Fruit fly (Drosophila melanogaster) whole organism, embryonic: ENCODE data around the gene Rab19.

Experiments used
- Aef1 ChIP-seq: fragments of 200-800 bp; sonication (Bioruptor generic); IDR thresholded peaks from 3 replicates; pipeline ENCODE4 v1.3.6; 2022; ENCODE audit warnings: missing biosample characterization, missing genetic modification characterization
- Asciz ChIP-seq: fragments of 200-800 bp; sonication (Bioruptor generic); optimal IDR thresholded peaks from 2 replicates; lab custom pipeline; 2017; ENCODE audit warnings: missing biosample characterization, mild to moderate bottlenecking, missing genetic modification characterization, missing genetic modification reagents
- Blimp-1 ChIP-seq: fragments of 200-800 bp; sonication (Bioruptor generic); optimal IDR thresholded peaks from 3 replicates; lab custom pipeline; 2018; ENCODE audit warnings: missing biosample characterization, missing genetic modification characterization, mild to moderate bottlenecking, moderate library complexity, missing genetic modification reagents
- CG10147 ChIP-seq: fragments of 200-800 bp; sonication (Bioruptor generic); optimal IDR thresholded peaks from 2 replicates; lab custom pipeline; 2019; ENCODE audit warnings: missing biosample characterization, mild to moderate bottlenecking, missing genetic modification characterization, moderate library complexity
- CG10321 ChIP-seq: fragments of 200-800 bp; sonication (Bioruptor generic); IDR thresholded peaks from 2 replicates; pipeline ENCODE4 v1.3.6; 2022; ENCODE audit warnings: missing biosample characterization, missing genetic modification characterization
- CG11696 ChIP-seq: fragments of 200-800 bp; sonication (Bioruptor generic); IDR thresholded peaks from 2 replicates; pipeline ENCODE4 v1.3.6; 2022; ENCODE audit warnings: missing biosample characterization, missing genetic modification characterization
- CG12236 ChIP-seq: fragments of 200-800 bp; sonication (Bioruptor generic); optimal IDR thresholded peaks from 2 replicates; lab custom pipeline; 2016; ENCODE audit warnings: missing biosample characterization, missing genetic modification characterization
- CG13296 ChIP-seq: fragments of 200-800 bp; sonication (Bioruptor generic); optimal IDR thresholded peaks from 3 replicates; lab custom pipeline; 2018; ENCODE audit warnings: missing biosample characterization, mild to moderate bottlenecking, missing genetic modification characterization
- CG13424 ChIP-seq: fragments of 200-800 bp; sonication (Bioruptor generic); optimal IDR thresholded peaks from 2 replicates; lab custom pipeline; 2019; ENCODE audit warnings: missing biosample characterization, mild to moderate bottlenecking, missing genetic modification characterization, moderate library complexity
- CG1603 ChIP-seq: fragments of 200-800 bp; sonication (Bioruptor generic); optimal IDR thresholded peaks from 2 replicates; lab custom pipeline; 2019; ENCODE audit warnings: missing biosample characterization, mild to moderate bottlenecking, missing genetic modification characterization, moderate library complexity
- CG17385 ChIP-seq: fragments of 200-800 bp; sonication (Bioruptor generic); optimal IDR thresholded peaks from 3 replicates; lab custom pipeline; 2018; ENCODE audit warnings: missing biosample characterization, mild to moderate bottlenecking, missing genetic modification characterization
- CG17802 ChIP-seq: fragments of 200-800 bp; sonication (Bioruptor generic); optimal IDR thresholded peaks from 2 replicates; lab custom pipeline; 2018; ENCODE audit warnings: missing biosample characterization, mild to moderate bottlenecking, missing genetic modification characterization, moderate library complexity
- CG1832 ChIP-seq: fragments of 200-800 bp; sonication (Bioruptor generic); optimal IDR thresholded peaks from 2 replicates; lab custom pipeline; 2017; ENCODE audit warnings: missing biosample characterization, mild to moderate bottlenecking, missing genetic modification characterization, inconsistent platforms
- CG18476 ChIP-seq: fragments of 200-800 bp; sonication (Bioruptor generic); optimal IDR thresholded peaks from 2 replicates; lab custom pipeline; 2016; ENCODE audit warnings: missing biosample characterization, mild to moderate bottlenecking, missing genetic modification characterization
- CG2678 ChIP-seq: fragments of 200-800 bp; sonication (Bioruptor generic); optimal IDR thresholded peaks from 3 replicates; lab custom pipeline; 2019; ENCODE audit warnings: missing biosample characterization, mild to moderate bottlenecking, missing genetic modification characterization, moderate library complexity
- CG2875 ChIP-seq: fragments of 200-800 bp; sonication (Bioruptor generic); optimal IDR thresholded peaks from 2 replicates; lab custom pipeline; 2017; ENCODE audit warnings: missing biosample characterization, mild to moderate bottlenecking, missing genetic modification characterization, missing genetic modification reagents
- CG30403 ChIP-seq: fragments of 200-800 bp; sonication (Bioruptor generic); optimal IDR thresholded peaks from 3 replicates; lab custom pipeline; 2016; ENCODE audit warnings: missing biosample characterization, missing genetic modification characterization
- CG3065 ChIP-seq: fragments of 200-800 bp; sonication (Bioruptor generic); optimal IDR thresholded peaks from 2 replicates; lab custom pipeline; 2016; ENCODE audit warnings: missing biosample characterization, missing genetic modification characterization
- CG32772 ChIP-seq: fragments of 200-800 bp; sonication (Bioruptor generic); IDR thresholded peaks from 2 replicates; pipeline ENCODE4 v1.3.6; 2022; ENCODE audit warnings: missing biosample characterization, missing genetic modification characterization
- CG5953 ChIP-seq: fragments of 200-800 bp; sonication (Bioruptor generic); IDR thresholded peaks from 2 replicates; pipeline ENCODE4 v1.3.6; 2022; ENCODE audit warnings: missing biosample characterization, missing genetic modification characterization
- CG6689 ChIP-seq: fragments of 200-800 bp; sonication (Bioruptor generic); IDR thresholded peaks from 2 replicates; pipeline ENCODE4 v1.3.6; 2022; ENCODE audit warnings: missing biosample characterization, missing genetic modification characterization
- CG7987 ChIP-seq: fragments of 200-800 bp; sonication (Bioruptor generic); optimal IDR thresholded peaks from 2 replicates; lab custom pipeline; 2018; ENCODE audit warnings: missing biosample characterization, mild to moderate bottlenecking, missing genetic modification characterization, moderate library complexity
- CkIIα-i1 ChIP-seq: fragments of 200-800 bp; sonication (Bioruptor generic); IDR thresholded peaks from 2 replicates; pipeline ENCODE4 v1.3.6; 2022; ENCODE audit warnings: missing biosample characterization, missing genetic modification characterization
- Dek ChIP-seq: fragments of 200-800 bp; sonication (Bioruptor generic); optimal IDR thresholded peaks from 3 replicates; lab custom pipeline; 2019; ENCODE audit warnings: missing biosample characterization, mild to moderate bottlenecking, missing genetic modification characterization, moderate library complexity
- Doc2 ChIP-seq: fragments of 200-800 bp; sonication (Bioruptor generic); IDR thresholded peaks from 2 replicates; pipeline ENCODE4 v1.3.6; 2022; ENCODE audit warnings: missing biosample characterization, missing genetic modification characterization
- Dp ChIP-seq: fragments of 200-800 bp; sonication (Bioruptor generic); optimal IDR thresholded peaks from 2 replicates; lab custom pipeline; 2018; ENCODE audit warnings: missing biosample characterization, mild to moderate bottlenecking, missing genetic modification characterization, moderate library complexity
- Elba2 ChIP-seq: fragments of 200-800 bp; sonication (Bioruptor generic); optimal IDR thresholded peaks from 3 replicates; lab custom pipeline; 2016; ENCODE audit warnings: missing biosample characterization, missing genetic modification characterization
- Max ChIP-seq: fragments of 200-800 bp; sonication (Bioruptor generic); optimal IDR thresholded peaks from 2 replicates; lab custom pipeline; 2016; ENCODE audit warnings: missing biosample characterization, mild to moderate bottlenecking, missing genetic modification characterization
- Sry-β ChIP-seq: fragments of 200-800 bp; sonication (Bioruptor generic); optimal IDR thresholded peaks from 2 replicates; lab custom pipeline; 2018; ENCODE audit warnings: missing biosample characterization, mild to moderate bottlenecking, missing genetic modification characterization, moderate library complexity
- ab ChIP-seq: fragments of 200-800 bp; sonication (Bioruptor generic); optimal IDR thresholded peaks from 2 replicates; lab custom pipeline; 2016; ENCODE audit warnings: missing biosample characterization, missing genetic modification characterization
- ac ChIP-seq: fragments of 200-800 bp; sonication (Bioruptor generic); optimal IDR thresholded peaks from 3 replicates; lab custom pipeline; 2017; ENCODE audit warnings: missing biosample characterization, mild to moderate bottlenecking, missing genetic modification characterization
- amos ChIP-seq: fragments of 200-800 bp; sonication (Bioruptor generic); IDR thresholded peaks from 2 replicates; pipeline ENCODE4 v1.3.6; 2022; ENCODE audit warnings: missing biosample characterization, missing genetic modification characterization; ENCODE audit not compliant: partially characterized antibody
- bigmax ChIP-seq: fragments of 200-800 bp; sonication (Bioruptor generic); optimal IDR thresholded peaks from 2 replicates; lab custom pipeline; 2018; ENCODE audit warnings: missing biosample characterization, mild to moderate bottlenecking, missing genetic modification characterization
- chm ChIP-seq: fragments of 200-800 bp; sonication (Bioruptor generic); IDR thresholded peaks from 2 replicates; pipeline ENCODE4 v1.3.6; 2022; ENCODE audit warnings: missing biosample characterization, missing genetic modification characterization
- ci ChIP-seq: fragments of 200-800 bp; sonication (Bioruptor generic); IDR thresholded peaks from 3 replicates; pipeline ENCODE4 v1.3.6; 2022; ENCODE audit warnings: missing biosample characterization, missing genetic modification characterization
- crc ChIP-seq: fragments of 200-800 bp; sonication (Bioruptor generic); optimal IDR thresholded peaks from 2 replicates; lab custom pipeline; 2016; ENCODE audit warnings: missing biosample characterization, missing genetic modification characterization
- crp ChIP-seq, 2 experiments: fragments of 200-800 bp; sonication (Bioruptor generic); optimal IDR thresholded peaks; 2 replicates in 1 of 2; 3 replicates in 1 of 2; lab custom pipeline; 2017; ENCODE audit warnings: missing biosample characterization in 2 of 2, missing genetic modification characterization in 2 of 2, mild to moderate bottlenecking in 1 of 2, moderate library complexity in 1 of 2
- danr ChIP-seq: fragments of 200-800 bp; sonication (Bioruptor generic); IDR thresholded peaks from 2 replicates; pipeline ENCODE4 v1.3.6; 2022; ENCODE audit warnings: missing biosample characterization, missing genetic modification characterization
- dm ChIP-seq: fragments of 200-800 bp; sonication (Bioruptor generic); optimal IDR thresholded peaks from 3 replicates; lab custom pipeline; 2016; ENCODE audit warnings: missing biosample characterization, missing genetic modification characterization
- dmrt11E ChIP-seq: fragments of 200-800 bp; sonication (Bioruptor generic); optimal IDR thresholded peaks from 3 replicates; lab custom pipeline; 2018; ENCODE audit warnings: missing biosample characterization, mild to moderate bottlenecking, missing genetic modification characterization, moderate library complexity
- ewg ChIP-seq: fragments of 200-800 bp; sonication (Bioruptor generic); optimal IDR thresholded peaks from 3 replicates; lab custom pipeline; 2017; ENCODE audit warnings: mild to moderate bottlenecking, missing biosample characterization, missing genetic modification reagents, missing genetic modification characterization
- ind ChIP-seq: fragments of 200-800 bp; sonication (Bioruptor generic); optimal IDR thresholded peaks from 3 replicates; lab custom pipeline; 2016; ENCODE audit warnings: missing biosample characterization, missing genetic modification characterization
- mam ChIP-seq: fragments of 200-800 bp; sonication (Bioruptor generic); optimal IDR thresholded peaks from 3 replicates; lab custom pipeline; 2016; ENCODE audit warnings: missing biosample characterization, missing genetic modification characterization
- nau ChIP-seq: fragments of 200-800 bp; sonication (Bioruptor generic); optimal IDR thresholded peaks from 3 replicates; lab custom pipeline; 2017; ENCODE audit warnings: missing biosample characterization, mild to moderate bottlenecking, missing genetic modification characterization, missing genetic modification reagents
- sisA ChIP-seq: fragments of 200-800 bp; sonication (Bioruptor generic); IDR thresholded peaks from 2 replicates; pipeline ENCODE4 v1.3.6; 2022; ENCODE audit warnings: missing biosample characterization, missing genetic modification characterization
- sqz ChIP-seq: fragments of 200-800 bp; sonication (Bioruptor generic); optimal IDR thresholded peaks from 3 replicates; lab custom pipeline; 2018; ENCODE audit warnings: missing biosample characterization, mild to moderate bottlenecking, missing genetic modification characterization
- trem ChIP-seq: fragments of 200-800 bp; optimal IDR thresholded peaks from 3 replicates; lab custom pipeline; 2019; ENCODE audit warnings: missing biosample characterization, mild to moderate bottlenecking, missing genetic modification characterization, moderate library complexity
- zen2 ChIP-seq: fragments of 200-800 bp; sonication (Bioruptor generic); IDR thresholded peaks from 3 replicates; pipeline ENCODE4 v1.3.6; 2022; ENCODE audit warnings: missing biosample characterization, missing genetic modification characterization; ENCODE audit not compliant: partially characterized antibody

Rab19 gene

dm6 chr3L:8299224-8300130, 2.7 kb downstream of the Rab19 start, which contains the start of the genes Arl5 and CG13671 (continued):
- TF ChIP-seq Dek (tag; lab: Kevin White, UChicago) (peak; percentile 66), ewg (GFP tag; lab: Kevin White, UChicago) (peak; percentile 49), amos (GFP tag; lab: Robert Waterston, UW) (peak; percentile 72), zen2 (GFP tag; lab: Robert Waterston, UW) (peak; percentile 44; the same call in 2 of the 3 replicates), ci (GFP tag; lab: Robert Waterston, UW) (peak; percentile 84), mam (peak; percentile 73), sqz (no peak), CG13296 (GFP tag; lab: Kevin White, UChicago) (peak; percentile 66), Elba2 (peak; percentile 54), sisA (GFP tag; lab: Robert Waterston, UW) (peak; percentile 85), CkIIα-i1 (GFP tag; lab: Robert Waterston, UW) (no peak), CG30403 (GFP tag; lab: Kevin White, UChicago) (peak; percentile 89), nau (peak; percentile 25), CG17802 (tag; lab: Kevin White, UChicago) (peak; percentile 56), dm (no peak), ab (GFP tag; lab: Kevin White, UChicago) (peak; percentile 6), crp (GFP tag; optimal IDR thresholded peaks at IDR 0.05; lab: Kevin White, UChicago) (peak in 1 of 2 experiments; percentile 89), Max (peak; percentile 70), CG12236 (GFP tag; lab: Kevin White, UChicago) (peak; percentile 5), CG2875 (GFP tag; lab: Kevin White, UChicago) (peak; percentile 50), dmrt11E (peak; percentile 79), Sry-β (GFP tag; lab: Kevin White, UChicago) (peak; percentile 8), Doc2 (GFP tag; lab: Robert Waterston, UW) (no peak), danr (no peak; the same call in 1 of the 2 replicates), Blimp-1 (peak; percentile 76), CG17385 (GFP tag; lab: Kevin White, UChicago) (peak; percentile 65), ind (GFP tag; lab: Kevin White, UChicago) (peak; percentile 88), CG2678 (tag; lab: Kevin White, UChicago) (no peak), Asciz (peak; percentile 61), CG5953 (GFP tag; lab: Robert Waterston, UW) (no peak), CG1603 (tag; lab: Kevin White, UChicago) (peak; percentile 25), CG10147 (peak; percentile 63), CG11696 (GFP tag; lab: Robert Waterston, UW) (no peak; the same call in 1 of the 2 replicates), Aef1 (GFP tag; lab: Robert Waterston, UW) (peak; percentile 66), trem (tag; lab: Kevin White, UChicago) (peak; percentile 80), CG10321 (0 out of 2 replicates have a peak, but pooled peaks have one; percentile 28), CG7987 (GFP tag; lab: Kevin White, UChicago) (peak; percentile 42), CG3065 (peak; percentile 75), CG1832 (no peak), CG18476 (GFP tag; lab: Kevin White, UChicago) (peak; percentile 72), bigmax (GFP tag; lab: Kevin White, UChicago) (no peak), Dp (peak; percentile 44), CG13424 (tag; lab: Kevin White, UChicago) (peak; percentile 47), crc (GFP tag; lab: Kevin White, UChicago) (no peak), CG6689 (GFP tag; lab: Robert Waterston, UW) (peak; percentile 75), CG32772 (GFP tag; lab: Robert Waterston, UW) (peak; percentile 83), ac (GFP tag; lab: Kevin White, UChicago) (no peak), chm (GFP tag; lab: Robert Waterston, UW) (peak; percentile 64)
